Worm (Caenorhabditis elegans) whole organism, late embryonic: ENCODE results near the gene dop-3.

ENCODE experiments used
- C38D4.7 ChIP-seq: fragments of 200-800 bp; sonication (Bioruptor generic); optimal IDR thresholded peaks from 2 replicates; lab custom pipeline; 2018; ENCODE audit warnings: mild to moderate bottlenecking, missing genetic modification characterization, moderate library complexity, missing compliant biosample characterization
- F13H6.1 ChIP-seq: sonication (generic microtip); optimal IDR thresholded peaks from 2 replicates; lab custom pipeline; 2016; ENCODE audit warnings: missing genetic modification characterization, missing compliant biosample characterization
- K02D7.2 ChIP-seq: sonication (generic microtip); optimal IDR thresholded peaks from 2 replicates; lab custom pipeline; 2017; ENCODE audit warnings: mild to moderate bottlenecking, missing genetic modification characterization, missing compliant biosample characterization
- K09A11.1 ChIP-seq: sonication (generic microtip); optimal IDR thresholded peaks from 2 replicates; lab custom pipeline; 2017; ENCODE audit warnings: antibody characterized with exemption, mild to moderate bottlenecking, missing genetic modification characterization, missing compliant biosample characterization; ENCODE audit not compliant: insufficient read depth
- ceh-2 ChIP-seq: sonication (generic microtip); optimal IDR thresholded peaks from 2 replicates; lab custom pipeline; 2016; ENCODE audit warnings: missing genotype, missing genetic modification characterization, missing compliant biosample characterization
- ceh-24 ChIP-seq: sonication (generic microtip); optimal IDR thresholded peaks from 2 replicates; lab custom pipeline; 2016; ENCODE audit warnings: mild to moderate bottlenecking, missing genetic modification characterization, missing compliant biosample characterization
- ceh-34 ChIP-seq: sonication (generic microtip); optimal IDR thresholded peaks from 2 replicates; lab custom pipeline; 2016; ENCODE audit warnings: mild to moderate bottlenecking, missing genetic modification characterization, missing compliant biosample characterization
- dve-1 ChIP-seq: sonication (generic microtip); optimal IDR thresholded peaks from 2 replicates; lab custom pipeline; 2017; ENCODE audit warnings: antibody characterized with exemption, mild to moderate bottlenecking, missing genetic modification characterization, missing compliant biosample characterization
- elt-2 ChIP-seq: sonication (generic microtip); optimal IDR thresholded peaks from 2 replicates; lab custom pipeline; 2016; ENCODE audit warnings: missing genetic modification reagents, missing genetic modification characterization, missing compliant biosample characterization
- elt-4 ChIP-seq: sonication (generic microtip); optimal IDR thresholded peaks from 2 replicates; lab custom pipeline; 2016; ENCODE audit warnings: missing genetic modification characterization, missing compliant biosample characterization
- ets-4 ChIP-seq: sonication (generic microtip); optimal IDR thresholded peaks from 2 replicates; lab custom pipeline; 2016; ENCODE audit warnings: missing genetic modification characterization, missing compliant biosample characterization
- fkh-10 ChIP-seq: fragments of 150-350 bp; optimal IDR thresholded peaks from 2 replicates; lab custom pipeline; 2014; ENCODE audit warnings: missing biosample characterization, missing genetic modification reagents, missing genetic modification characterization
- gmeb-2 ChIP-seq: sonication (generic microtip); optimal IDR thresholded peaks from 2 replicates; lab custom pipeline; 2016; ENCODE audit warnings: missing genetic modification characterization, inconsistent platforms, missing compliant biosample characterization
- hlh-13 ChIP-seq: fragments of 200-800 bp; sonication (Bioruptor generic); optimal IDR thresholded peaks from 2 replicates; lab custom pipeline; 2018; ENCODE audit warnings: mild to moderate bottlenecking, missing genetic modification characterization, missing compliant biosample characterization
- hlh-30 ChIP-seq: sonication (generic microtip); optimal IDR thresholded peaks from 2 replicates; lab custom pipeline; 2017; ENCODE audit warnings: antibody characterized with exemption, missing genetic modification characterization, missing compliant biosample characterization; ENCODE audit not compliant: insufficient read depth
- hlh-6 ChIP-seq: sonication (generic microtip); optimal IDR thresholded peaks from 2 replicates; lab custom pipeline; 2016; ENCODE audit warnings: missing genotype, missing genetic modification characterization, missing compliant biosample characterization
- hlh-8 ChIP-seq: sonication (generic microtip); optimal IDR thresholded peaks from 2 replicates; lab custom pipeline; 2016; ENCODE audit warnings: missing genotype, missing genetic modification characterization, missing compliant biosample characterization
- lim-6 ChIP-seq: sonication (generic microtip); optimal IDR thresholded peaks from 2 replicates; lab custom pipeline; 2016; ENCODE audit warnings: missing genetic modification characterization, missing compliant biosample characterization
- mec-3 ChIP-seq: sonication (generic microtip); optimal IDR thresholded peaks from 2 replicates; lab custom pipeline; 2016; ENCODE audit warnings: borderline replicate concordance, missing genetic modification characterization, missing compliant biosample characterization
- nhr-11 ChIP-seq: fragments of 150-350 bp; optimal IDR thresholded peaks from 2 replicates; lab custom pipeline; 2014; ENCODE audit warnings: missing biosample characterization, missing genetic modification characterization
- nhr-232 ChIP-seq: sonication (generic microtip); optimal IDR thresholded peaks from 2 replicates; lab custom pipeline; 2016; ENCODE audit warnings: missing genetic modification characterization, missing compliant biosample characterization
- pax-1 ChIP-seq: fragments of 150-350 bp; optimal IDR thresholded peaks from 2 replicates; lab custom pipeline; 2014; ENCODE audit warnings: missing biosample characterization, missing genetic modification characterization
- pha-4 ChIP-seq: fragments of 150-350 bp; optimal IDR thresholded peaks from 2 replicates; lab custom pipeline; 2018; ENCODE audit warnings: missing biosample characterization, missing genetic modification reagents, missing genetic modification characterization
- pqm-1 ChIP-seq: sonication (generic microtip); optimal IDR thresholded peaks from 2 replicates; lab custom pipeline; 2016; ENCODE audit warnings: missing genetic modification characterization, missing compliant biosample characterization
- pros-1 ChIP-seq: fragments of 150-350 bp; optimal IDR thresholded peaks from 2 replicates; lab custom pipeline; 2014; ENCODE audit warnings: missing biosample characterization, missing genetic modification reagents, missing genetic modification characterization
- sdc-2 ChIP-seq: sonication (generic microtip); optimal IDR thresholded peaks from 2 replicates; lab custom pipeline; 2016; ENCODE audit warnings: missing genotype, missing genetic modification characterization, missing compliant biosample characterization
- sox-2 ChIP-seq: fragments of 200-800 bp; sonication (Bioruptor generic); IDR thresholded peaks from 2 replicates; pipeline ENCODE4 v1.3.6; 2022; ENCODE audit warnings: missing genetic modification reagents, missing genetic modification characterization, missing compliant biosample characterization
- zip-5 ChIP-seq: sonication (generic microtip); optimal IDR thresholded peaks from 2 replicates; lab custom pipeline; 2016; ENCODE audit warnings: missing genetic modification characterization, missing compliant biosample characterization

The dop-3 gene

DNA sequence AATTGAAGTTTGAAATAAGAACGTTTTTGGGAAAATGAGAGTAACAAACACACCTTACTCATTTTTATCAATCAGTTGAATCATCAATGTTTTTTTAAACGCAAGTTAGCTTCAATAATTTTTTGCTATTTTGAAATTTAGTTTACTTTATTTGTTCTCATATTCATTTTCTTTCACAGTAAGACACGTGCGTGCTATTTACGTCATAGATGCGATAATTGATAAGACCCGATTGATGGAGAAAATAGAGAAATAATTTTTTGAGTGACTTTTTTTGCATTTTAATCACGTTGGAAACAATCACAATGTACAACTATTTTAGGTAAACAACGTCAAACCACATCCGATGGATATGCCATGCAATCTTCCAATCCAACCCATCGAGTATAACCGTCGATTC lies 50.1 kb downstream of the dop-3 start:
- TF ChIP-seq fkh-10 (GFP tag; lab: Kevin White, UChicago) (no peak), hlh-6 (tag; lab: Kevin White, UChicago) (no peak), sox-2 (no peak), mec-3 (tag; lab: Kevin White, UChicago) (no peak), ceh-24 (tag; lab: Kevin White, UChicago) (no peak), C38D4.7 (GFP tag; lab: Kevin White, UChicago) (no peak), pros-1 (tag; lab: Kevin White, UChicago) (no peak), ceh-2 (tag; lab: Kevin White, UChicago) (no peak), nhr-11 (no peak), dve-1 (tag; lab: Kevin White, UChicago) (no peak), sdc-2 (tag; lab: Kevin White, UChicago) (no peak)

- TF ChIP-seq K09A11.1 (tag; lab: Kevin White, UChicago) (no peak), nhr-232 (no peak), ceh-24 (tag; lab: Kevin White, UChicago) (no peak), elt-2 (tag; lab: Kevin White, UChicago) (peak; percentile 23), K02D7.2 (tag; lab: Kevin White, UChicago) (no peak), pqm-1 (tag; lab: Kevin White, UChicago) (peak; percentile 18)
Observed at ce11 chrX:6518537-6518936, 51.0 kb downstream of the dop-3 start, which contains the start of gene ets-4. Gene ets-4, plus strand, starts transcription at chrX:6518883.

ce11 chrX:6517025-6517770 lies 52.3 kb downstream of the dop-3 start:
- TF ChIP-seq dve-1 (tag; lab: Kevin White, UChicago) (no peak), F13H6.1 (tag; lab: Kevin White, UChicago) (no peak), pha-4 (tag; lab: Kevin White, UChicago) (no peak), C38D4.7 (GFP tag; lab: Kevin White, UChicago) (no peak), ceh-34 (no peak), sox-2 (no peak), hlh-8 (tag; lab: Kevin White, UChicago) (no peak), ets-4 (no peak), gmeb-2 (no peak), K09A11.1 (tag; lab: Kevin White, UChicago) (no peak), elt-4 (no peak), lim-6 (tag; lab: Kevin White, UChicago) (no peak), pax-1 (tag; lab: Kevin White, UChicago) (no peak), nhr-232 (no peak)

DNA sequence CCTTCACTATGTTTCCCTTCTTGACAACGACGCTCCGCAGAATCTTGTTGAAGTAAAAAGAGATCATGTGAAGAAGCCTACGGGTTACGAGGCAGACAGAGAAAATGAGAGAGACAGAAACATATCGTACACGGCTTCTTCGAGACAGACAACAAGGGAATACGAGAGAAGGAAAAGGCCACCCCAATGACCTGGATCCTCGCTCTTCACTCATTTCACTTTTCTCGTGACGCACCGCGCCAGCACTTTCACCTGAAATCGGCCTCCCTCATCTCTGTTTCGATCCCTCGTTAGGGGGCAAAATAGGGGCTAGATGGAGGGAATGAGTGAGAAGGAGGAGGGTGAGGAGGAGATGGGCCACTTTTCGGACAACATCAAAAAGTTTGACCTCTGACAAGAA lies 54.3 kb downstream of the dop-3 start:
- no peak for TF ChIP-seq hlh-13 (GFP tag; lab: Kevin White, UChicago)
- peak; percentile 1 for TF ChIP-seq hlh-30 (tag; lab: Kevin White, UChicago)

- peak; percentile 92 for TF ChIP-seq elt-2 (tag; lab: Kevin White, UChicago)
- no peak for TF ChIP-seq zip-5
Observed at ce11 chrX:6514466-6514865, 55.1 kb downstream of the dop-3 start.
